Fruit fly (Drosophila melanogaster): ENCODE data around the gene CG5326.

dm6 chr3R:22530305-22530704 lies 9.4 kb downstream of the CG5326 start, which contains the start of gene CG33099:
- TF ChIP-seq EcR (GFP tag; optimal IDR thresholded peaks at IDR 0.05) (peak; percentile 4), CG4496 (GFP tag; IDR thresholded peaks at IDR 0.05) (peak; percentile 55; the same call in 2 of the 3 replicates), CG32121 (GFP tag; IDR thresholded peaks at IDR 0.05) (peak; percentile 36; the same call in 1 of the 2 replicates), CG34367 (tag; optimal IDR thresholded peaks at IDR 0.05) (no peak), rn (GFP tag; IDR thresholded peaks at IDR 0.05) (no peak), gl (tag; optimal IDR thresholded peaks at IDR 0.05) (peak; percentile 17), CG12605 (GFP tag; IDR thresholded peaks at IDR 0.05) (no peak), CG10348 (GFP tag; IDR thresholded peaks at IDR 0.05) (no peak), fd96Ca (GFP tag; IDR thresholded peaks at IDR 0.05) (no peak), D1 (tag; optimal IDR thresholded peaks at IDR 0.05) (no peak), Ets98B (GFP tag; IDR thresholded peaks at IDR 0.05) (0 out of 2 replicates have a peak, but pooled peaks have one; percentile 11), CG14655 (GFP tag; optimal IDR thresholded peaks at IDR 0.05) (peak; percentile 4), Pif1B (GFP tag; optimal IDR thresholded peaks at IDR 0.05) (peak; percentile 52), Pif1A (GFP tag; optimal IDR thresholded peaks at IDR 0.05) (peak; percentile 44)
